Worm (Caenorhabditis elegans): ENCODE data around the gene F46E10.2.

The F46E10.2 gene

ce11 chrV:6485109-6485508 is 35.1 kb upstream of the F46E10.2 start:
- TF ChIP-seq ceh-31 (tag; optimal IDR thresholded peaks at IDR 0.05) (peak; percentile 62), unc-42 (tag; optimal IDR thresholded peaks at IDR 0.05) (peak; percentile 6), hlh-30 (tag; optimal IDR thresholded peaks at IDR 0.05; ENCODE audit: insufficient read depth) (no peak), tbx-2 (tag; optimal IDR thresholded peaks at IDR 0.05) (peak; percentile 45), pag-3 (tag; optimal IDR thresholded peaks at IDR 0.05; ENCODE audit: borderline replicate concordance) (no peak), lim-6 (tag; optimal IDR thresholded peaks at IDR 0.05) (no peak), ref-2 (tag; optimal IDR thresholded peaks at IDR 0.05) (peak; percentile 14)

ce11 chrV:6487878-6488277 is 32.4 kb upstream of the F46E10.2 start:
- TF ChIP-seq fkh-6 (tag; optimal IDR thresholded peaks at IDR 0.05) (no peak), ceh-34 (tag; optimal IDR thresholded peaks at IDR 0.05) (no peak)

ce11 chrV:6488849-6489248 is 31.4 kb upstream of the F46E10.2 start, which contains the start of gene lec-10:
lec-10 (minus strand) TSS chrV:6489120.
- no peak for TF ChIP-seq sox-2 (GFP tag; IDR thresholded peaks at IDR 0.05)
- TF ChIP-seq elt-2 (tag; optimal IDR thresholded peaks at IDR 0.05): peak; percentile 61

- TF ChIP-seq ceh-22 (tag; optimal IDR thresholded peaks at IDR 0.05) (no peak), elt-2 (tag; optimal IDR thresholded peaks at IDR 0.05) (peak; percentile 95)
Measured at ce11 chrV:6492497-6492896, 27.7 kb upstream of the F46E10.2 start.

- TF ChIP-seq nhr-11 (tag; optimal IDR thresholded peaks at IDR 0.05) (peak; percentile 42), rnt-1 (tag; optimal IDR thresholded peaks at IDR 0.05) (no peak)
Measured at ce11 chrV:6493821-6494220, 26.4 kb upstream of the F46E10.2 start, which contains the start of gene cpt-6. cpt-6 (minus strand) TSS chrV:6493921.

- no peak for TF ChIP-seq ceh-48 (tag; optimal IDR thresholded peaks at IDR 0.05)
- TF ChIP-seq unc-3 (GFP tag; conservative IDR thresholded peaks at IDR 0.05): no peak
- TF ChIP-seq unc-3 (tag; optimal IDR thresholded peaks at IDR 0.05): no peak
- TF ChIP-seq ceh-22 (tag; optimal IDR thresholded peaks at IDR 0.05): no peak
- no peak for TF ChIP-seq elt-2 (tag; optimal IDR thresholded peaks at IDR 0.05)
- no peak for TF ChIP-seq pha-2 (tag; optimal IDR thresholded peaks at IDR 0.05)
- no peak for TF ChIP-seq ref-2 (tag; optimal IDR thresholded peaks at IDR 0.05)
- no peak for TF ChIP-seq sox-2 (GFP tag; IDR thresholded peaks at IDR 0.05)
- no peak for TF ChIP-seq C38D4.7 (GFP tag; optimal IDR thresholded peaks at IDR 0.05)
- no peak for TF ChIP-seq nhr-11 (tag; optimal IDR thresholded peaks at IDR 0.05)
- no peak for TF ChIP-seq rnt-1 (tag; optimal IDR thresholded peaks at IDR 0.05)
- no peak for TF ChIP-seq lin-11 (tag; optimal IDR thresholded peaks at IDR 0.05)
- TF ChIP-seq madf-2 (tag; optimal IDR thresholded peaks at IDR 0.05): no peak
Measured at ce11 chrV:6495353-6495752, 24.9 kb upstream of the F46E10.2 start.

ce11 chrV:6496611-6497158 is 23.6 kb upstream of the F46E10.2 start, which contains the start of gene dgtr-1:
dgtr-1 (plus strand) TSS chrV:6497108.
- TF ChIP-seq syd-9 (tag; optimal IDR thresholded peaks at IDR 0.05): no peak
- TF ChIP-seq C08G9.2 (tag; optimal IDR thresholded peaks at IDR 0.05): no peak

- TF ChIP-seq fkh-10 (GFP tag; optimal IDR thresholded peaks at IDR 0.05) (no peak), madf-2 (tag; optimal IDR thresholded peaks at IDR 0.05) (no peak), pha-2 (tag; optimal IDR thresholded peaks at IDR 0.05) (no peak)
Measured at ce11 chrV:6498441-6498840, 21.8 kb upstream of the F46E10.2 start.

ce11 chrV:6498903-6499302 is 21.3 kb upstream of the F46E10.2 start, which contains the start of gene W01A11.1:
W01A11.1 (plus strand) TSS chrV:6499224.
- TF ChIP-seq sox-2 (GFP tag; IDR thresholded peaks at IDR 0.05) (no peak), pag-3 (tag; optimal IDR thresholded peaks at IDR 0.05; ENCODE audit: borderline replicate concordance) (no peak), pat-9 (tag; optimal IDR thresholded peaks at IDR 0.05) (no peak), ttx-3 (tag; optimal IDR thresholded peaks at IDR 0.05) (no peak), tbx-2 (tag; optimal IDR thresholded peaks at IDR 0.05) (no peak), odd-2 (tag; optimal IDR thresholded peaks at IDR 0.05) (no peak), sdc-2 (tag; optimal IDR thresholded peaks at IDR 0.05) (no peak), pros-1 (tag; optimal IDR thresholded peaks at IDR 0.05) (no peak), F13H6.1 (tag; optimal IDR thresholded peaks at IDR 0.05) (no peak), unc-86 (tag; optimal IDR thresholded peaks at IDR 0.05) (no peak)
